Fruit fly (Drosophila melanogaster) whole organism, embryonic: ENCODE results near the gene GNBP3.
A peak's percentile ranks its signal among the peaks of the same experiment; 100 is the strongest.

Source experiments
- B-H2 ChIP-seq: fragments of 200-800 bp; sonication (Bioruptor generic); optimal IDR thresholded peaks from 2 replicates; lab custom pipeline; 2018; ENCODE audit warnings: missing biosample characterization, mild to moderate bottlenecking, missing genetic modification characterization
- CG10366 ChIP-seq: fragments of 200-800 bp; sonication (Bioruptor generic); IDR thresholded peaks from 2 replicates; pipeline ENCODE4 v1.3.6; 2022; ENCODE audit warnings: missing biosample characterization, missing genetic modification characterization
- CG10979 ChIP-seq: fragments of 200-800 bp; sonication (Bioruptor generic); optimal IDR thresholded peaks from 2 replicates; lab custom pipeline; 2018; ENCODE audit warnings: missing biosample characterization, mild to moderate bottlenecking, missing genetic modification characterization, moderate library complexity
- CG12744 ChIP-seq: fragments of 200-800 bp; sonication (Bioruptor generic); optimal IDR thresholded peaks from 2 replicates; lab custom pipeline; 2016; ENCODE audit warnings: missing biosample characterization, missing genetic modification characterization
- CG14667 ChIP-seq: fragments of 200-800 bp; sonication (Bioruptor generic); IDR thresholded peaks from 2 replicates; pipeline ENCODE4 v1.3.6; 2022; ENCODE audit warnings: missing biosample characterization, missing genetic modification characterization
- CG14965 ChIP-seq: fragments of 200-800 bp; sonication (Bioruptor generic); optimal IDR thresholded peaks from 2 replicates; lab custom pipeline; 2016; ENCODE audit warnings: missing biosample characterization, missing genetic modification characterization, borderline replicate concordance
- CG15011 ChIP-seq: fragments of 200-800 bp; sonication (Bioruptor generic); optimal IDR thresholded peaks from 3 replicates; lab custom pipeline; 2018; ENCODE audit warnings: missing biosample characterization, mild to moderate bottlenecking, missing genetic modification characterization
- CG15073 ChIP-seq: fragments of 200-800 bp; sonication (Bioruptor generic); optimal IDR thresholded peaks from 2 replicates; lab custom pipeline; 2016; ENCODE audit warnings: missing biosample characterization, missing genetic modification characterization
- CG1647 ChIP-seq: fragments of 200-800 bp; sonication (Bioruptor generic); optimal IDR thresholded peaks from 3 replicates; lab custom pipeline; 2016; ENCODE audit warnings: missing biosample characterization, missing genetic modification characterization
- CG17829 ChIP-seq: fragments of 200-800 bp; optimal IDR thresholded peaks from 2 replicates; lab custom pipeline; 2019; ENCODE audit warnings: missing biosample characterization, mild to moderate bottlenecking, missing genetic modification characterization, moderate library complexity
- CG2120 ChIP-seq: fragments of 200-800 bp; sonication (Bioruptor generic); optimal IDR thresholded peaks from 3 replicates; lab custom pipeline; 2016; ENCODE audit warnings: missing biosample characterization, missing genetic modification characterization
- CG2889 ChIP-seq: fragments of 200-800 bp; sonication (Bioruptor generic); IDR thresholded peaks from 3 replicates; pipeline ENCODE4 v1.3.6; 2022; ENCODE audit warnings: missing biosample characterization, missing genetic modification characterization
- CG3995 ChIP-seq: fragments of 200-800 bp; sonication (Bioruptor generic); optimal IDR thresholded peaks from 3 replicates; lab custom pipeline; 2016; ENCODE audit warnings: missing biosample characterization, missing genetic modification characterization
- CG42726 ChIP-seq: fragments of 200-800 bp; sonication (Bioruptor generic); IDR thresholded peaks from 2 replicates; pipeline ENCODE4 v1.3.6; 2022; ENCODE audit warnings: missing biosample characterization, missing genetic modification characterization; ENCODE audit not compliant: partially characterized antibody
- CG4404 ChIP-seq: fragments of 200-800 bp; sonication (Bioruptor generic); IDR thresholded peaks from 2 replicates; pipeline ENCODE4 v1.3.6; 2022; ENCODE audit warnings: missing biosample characterization, missing genetic modification characterization
- CG5953 ChIP-seq: fragments of 200-800 bp; sonication (Bioruptor generic); IDR thresholded peaks from 2 replicates; pipeline ENCODE4 v1.3.6; 2022; ENCODE audit warnings: missing biosample characterization, missing genetic modification characterization
- CG8359 ChIP-seq: fragments of 200-800 bp; sonication (Bioruptor generic); optimal IDR thresholded peaks from 2 replicates; lab custom pipeline; 2017; ENCODE audit warnings: missing biosample characterization, mild to moderate bottlenecking, missing genetic modification characterization, borderline replicate concordance
- CG8478 ChIP-seq: fragments of >200 bp; optimal IDR thresholded peaks from 2 replicates; lab custom pipeline; 2018
- CTCF ChIP-seq: fragments of 200-800 bp; sonication (Bioruptor generic); optimal IDR thresholded peaks from 2 replicates; lab custom pipeline; 2017; ENCODE audit warnings: missing biosample characterization, mild to moderate bottlenecking, missing genetic modification characterization, moderate library complexity
- Dad ChIP-seq: fragments of 200-800 bp; sonication (Bioruptor generic); optimal IDR thresholded peaks from 3 replicates; lab custom pipeline; 2016; ENCODE audit warnings: missing biosample characterization, missing genetic modification characterization
- Dbx ChIP-seq: fragments of 200-800 bp; sonication (Bioruptor generic); IDR thresholded peaks from 3 replicates; pipeline ENCODE4 v1.3.6; 2022; ENCODE audit warnings: missing biosample characterization, missing genetic modification characterization
- Dip3 ChIP-seq: fragments of 200-800 bp; sonication (Bioruptor generic); optimal IDR thresholded peaks from 3 replicates; lab custom pipeline; 2016; ENCODE audit warnings: missing biosample characterization, missing genetic modification characterization
- Fer1 ChIP-seq: fragments of 200-800 bp; sonication (Bioruptor generic); optimal IDR thresholded peaks from 2 replicates; lab custom pipeline; 2017; ENCODE audit warnings: missing biosample characterization, mild to moderate bottlenecking, missing genetic modification characterization
- HLH3B ChIP-seq: fragments of 200-800 bp; sonication (Bioruptor generic); IDR thresholded peaks from 2 replicates; pipeline ENCODE4 v1.3.6; 2022; ENCODE audit warnings: missing biosample characterization, missing genetic modification characterization
- HLH54F ChIP-seq: fragments of 200-800 bp; sonication (Bioruptor generic); optimal IDR thresholded peaks from 3 replicates; lab custom pipeline; 2016; ENCODE audit warnings: missing biosample characterization, missing genetic modification characterization
- Hr3 ChIP-seq: fragments of 200-800 bp; sonication (Bioruptor generic); optimal IDR thresholded peaks from 3 replicates; lab custom pipeline; 2016; ENCODE audit warnings: missing biosample characterization, missing genetic modification characterization
- Opbp ChIP-seq: fragments of 200-800 bp; sonication (Bioruptor generic); IDR thresholded peaks from 3 replicates; pipeline ENCODE4 v1.3.6; 2022; ENCODE audit warnings: missing biosample characterization, missing genetic modification characterization; ENCODE audit not compliant: partially characterized antibody
- Pdp1 ChIP-seq, 2 experiments: fragments of 200-800 bp; sonication (Bioruptor generic); optimal IDR thresholded peaks; 3 replicates each; lab custom pipeline; 2016; ENCODE audit warnings: missing biosample characterization in 2 of 2, missing genetic modification characterization in 2 of 2, mild to moderate bottlenecking in 1 of 2, moderate library complexity in 1 of 2
- Sox100B ChIP-seq: fragments of 200-800 bp; sonication (Bioruptor generic); optimal IDR thresholded peaks from 3 replicates; lab custom pipeline; 2018; ENCODE audit warnings: missing biosample characterization, mild to moderate bottlenecking, missing genetic modification characterization
- Ssrp ChIP-seq: fragments of 200-800 bp; sonication (Bioruptor generic); optimal IDR thresholded peaks from 2 replicates; lab custom pipeline; 2018; ENCODE audit warnings: missing biosample characterization, mild to moderate bottlenecking, missing genetic modification characterization, moderate library complexity
- Xbp1 ChIP-seq: fragments of 200-800 bp; sonication (Bioruptor generic); optimal IDR thresholded peaks from 3 replicates; lab custom pipeline; 2016; ENCODE audit warnings: missing biosample characterization, mild to moderate bottlenecking, missing genetic modification characterization
- ase ChIP-seq: fragments of 200-800 bp; sonication (Bioruptor generic); IDR thresholded peaks from 3 replicates; pipeline ENCODE4 v1.3.6; 2022; ENCODE audit warnings: missing biosample characterization, missing genetic modification characterization
- ash1 ChIP-seq: fragments of 200-800 bp; sonication (Bioruptor generic); optimal IDR thresholded peaks from 2 replicates; lab custom pipeline; 2018; ENCODE audit warnings: missing biosample characterization, mild to moderate bottlenecking, missing genetic modification characterization
- btn ChIP-seq: fragments of 200-800 bp; sonication (Bioruptor generic); optimal IDR thresholded peaks from 2 replicates; lab custom pipeline; 2016; ENCODE audit warnings: missing biosample characterization, missing genetic modification characterization
- chif ChIP-seq, 2 experiments: fragments of 200-800 bp; sonication (Bioruptor generic); optimal IDR thresholded peaks; 3 replicates each; lab custom pipeline; 2016; ENCODE audit warnings: missing biosample characterization in 2 of 2, missing genetic modification characterization in 2 of 2
- crol ChIP-seq: fragments of 200-800 bp; sonication (Bioruptor generic); IDR thresholded peaks from 2 replicates; pipeline ENCODE4 v1.3.6; 2022; ENCODE audit warnings: missing biosample characterization, missing genetic modification characterization
- cwo ChIP-seq: fragments of 200-800 bp; sonication (Bioruptor generic); optimal IDR thresholded peaks from 3 replicates; lab custom pipeline; 2017; ENCODE audit warnings: missing biosample characterization, missing genetic modification characterization, mild to moderate bottlenecking, moderate library complexity, missing genetic modification reagents
- da ChIP-seq: fragments of 200-800 bp; sonication (Bioruptor generic); optimal IDR thresholded peaks from 2 replicates; lab custom pipeline; 2016; ENCODE audit warnings: missing biosample characterization, missing genetic modification characterization
- danr ChIP-seq: fragments of 200-800 bp; sonication (Bioruptor generic); IDR thresholded peaks from 2 replicates; pipeline ENCODE4 v1.3.6; 2022; ENCODE audit warnings: missing biosample characterization, missing genetic modification characterization
- disco-r ChIP-seq: fragments of 200-800 bp; sonication (Bioruptor generic); optimal IDR thresholded peaks from 2 replicates; lab custom pipeline; 2016; ENCODE audit warnings: missing biosample characterization, missing genetic modification characterization
- emc ChIP-seq: fragments of 200-800 bp; sonication (Bioruptor generic); optimal IDR thresholded peaks from 2 replicates; lab custom pipeline; 2016; ENCODE audit warnings: missing biosample characterization, missing genetic modification characterization
- ftz-f1 ChIP-seq: fragments of 200-800 bp; sonication (Bioruptor generic); optimal IDR thresholded peaks from 2 replicates; lab custom pipeline; 2016; ENCODE audit warnings: missing biosample characterization, missing genetic modification characterization
- hkb ChIP-seq, 2 experiments: fragments of 200-800 bp in 1 of 2; fragments of >200 bp in 1 of 2; sonication (Bioruptor generic) in 1 of 2; IDR thresholded peaks in 1 of 2; optimal IDR thresholded peaks in 1 of 2; 2 replicates each; pipeline versions ENCODE4 v1.3.6 to Lab custom; 2017 to 2022; ENCODE audit warnings: missing biosample characterization in 1 of 2, missing genetic modification characterization in 1 of 2
- jing ChIP-seq: fragments of 200-800 bp; sonication (Bioruptor generic); optimal IDR thresholded peaks from 2 replicates; lab custom pipeline; 2018; ENCODE audit warnings: missing biosample characterization, mild to moderate bottlenecking, missing genetic modification characterization
- knrl ChIP-seq: fragments of 200-800 bp; sonication (Bioruptor generic); IDR thresholded peaks from 3 replicates; pipeline ENCODE4 v1.3.6; 2022; ENCODE audit warnings: missing biosample characterization, missing genetic modification characterization; ENCODE audit not compliant: partially characterized antibody
- psq ChIP-seq: fragments of 200-800 bp; sonication (Bioruptor generic); optimal IDR thresholded peaks from 2 replicates; lab custom pipeline; 2017; ENCODE audit warnings: missing biosample characterization, missing genetic modification characterization
- slou ChIP-seq: fragments of 200-800 bp; sonication (Bioruptor generic); optimal IDR thresholded peaks from 3 replicates; lab custom pipeline; 2016; ENCODE audit warnings: missing biosample characterization, missing genetic modification characterization
- tio ChIP-seq: fragments of 200-800 bp; sonication (Bioruptor generic); optimal IDR thresholded peaks from 2 replicates; lab custom pipeline; 2017; ENCODE audit warnings: missing biosample characterization, missing genetic modification characterization, inconsistent platforms
- wek ChIP-seq: fragments of 200-800 bp; sonication (Bioruptor generic); optimal IDR thresholded peaks from 3 replicates; lab custom pipeline; 2018; ENCODE audit warnings: missing biosample characterization, mild to moderate bottlenecking, missing genetic modification characterization, moderate library complexity
- wor ChIP-seq: fragments of 200-800 bp; sonication (Bioruptor generic); IDR thresholded peaks from 2 replicates; pipeline ENCODE4 v1.3.6; 2022; ENCODE audit warnings: missing biosample characterization, missing genetic modification characterization

The GNBP3 gene

dm6 chr3L:8996173-8996767 lies 41.4 kb downstream of the GNBP3 start (continued):
- TF ChIP-seq CG1647 (GFP tag; lab: Kevin White, UChicago) (peak; percentile 48), Xbp1 (GFP tag; lab: Kevin White, UChicago) (peak; percentile 70), ash1 (GFP tag; lab: Kevin White, UChicago) (no peak), CG8359 (GFP tag; lab: Kevin White, UChicago) (peak; percentile 15), wor (GFP tag; lab: Robert Waterston, UW) (peak; percentile 60), psq (no peak), ase (GFP tag; lab: Robert Waterston, UW) (peak; percentile 57; the same call in 2 of the 3 replicates), CG12744 (GFP tag; lab: Kevin White, UChicago) (peak; percentile 11), tio (GFP tag; lab: Kevin White, UChicago) (no peak), CG15011 (GFP tag; lab: Kevin White, UChicago) (peak; percentile 11), slou (GFP tag; lab: Kevin White, UChicago) (no peak), HLH54F (GFP tag; lab: Kevin White, UChicago) (peak; percentile 60), crol (GFP tag; lab: Robert Waterston, UW) (no peak), Dad (GFP tag; lab: Kevin White, UChicago) (no peak), emc (GFP tag; lab: Kevin White, UChicago) (peak; percentile 25), Fer1 (GFP tag; lab: Kevin White, UChicago) (peak; percentile 18), jing (GFP tag; lab: Kevin White, UChicago) (peak; percentile 50), CG3995 (GFP tag; lab: Kevin White, UChicago) (peak; percentile 30), Ssrp (tag; lab: Kevin White, UChicago) (peak; percentile 72), btn (no peak), CG10366 (GFP tag; lab: Robert Waterston, UW) (peak; percentile 65), CG10979 (tag; lab: Kevin White, UChicago) (peak; percentile 69), CG17829 (tag; lab: Kevin White, UChicago) (peak; percentile 68), CG14667 (GFP tag; lab: Robert Waterston, UW) (peak; percentile 61), CG2889 (GFP tag; lab: Robert Waterston, UW) (0 out of 3 replicates have a peak, but pooled peaks have one; percentile 37), Dbx (GFP tag; lab: Robert Waterston, UW) (0 out of 3 replicates have a peak, but pooled peaks have one; percentile 37), da (GFP tag; lab: Kevin White, UChicago) (no peak), Pdp1 (GFP tag; optimal IDR thresholded peaks at IDR 0.05; lab: Kevin White, UChicago) (peak; percentile 22 to 70), CG8478 (no peak), danr (GFP tag; lab: Robert Waterston, UW) (0 out of 2 replicates have a peak, but pooled peaks have one; percentile 9), Sox100B (no peak), chif (GFP tag; optimal IDR thresholded peaks at IDR 0.05; lab: Kevin White, UChicago) (peak; percentile 20 to 62), CG5953 (GFP tag; lab: Robert Waterston, UW) (peak; percentile 27; the same call in 1 of the 2 replicates), CG15073 (no peak), wek (GFP tag; lab: Kevin White, UChicago) (no peak), knrl (GFP tag; lab: Robert Waterston, UW) (no peak), HLH3B (GFP tag; lab: Robert Waterston, UW) (peak; percentile 72), B-H2 (no peak), hkb (optimal IDR thresholded peaks at IDR 0.05; lab: Kevin White, UChicago) (no peak), hkb (GFP tag; IDR thresholded peaks at IDR 0.05; lab: Robert Waterston, UW) (peak; percentile 74), Opbp (no peak), CTCF (no peak), CG42726 (GFP tag; lab: Robert Waterston, UW) (no peak), cwo (GFP tag; lab: Kevin White, UChicago) (peak; percentile 12), Hr3 (peak; percentile 48), CG4404 (GFP tag; lab: Robert Waterston, UW) (peak; percentile 36; the same call in 1 of the 2 replicates), disco-r (no peak), ftz-f1 (no peak), Dip3 (GFP tag; lab: Kevin White, UChicago) (peak; percentile 61), CG14965 (GFP tag; lab: Kevin White, UChicago) (no peak), CG2120 (peak; percentile 72)
